Worm (Caenorhabditis elegans): ENCODE results near the gene rps-0.

Gene rps-0

DNA sequence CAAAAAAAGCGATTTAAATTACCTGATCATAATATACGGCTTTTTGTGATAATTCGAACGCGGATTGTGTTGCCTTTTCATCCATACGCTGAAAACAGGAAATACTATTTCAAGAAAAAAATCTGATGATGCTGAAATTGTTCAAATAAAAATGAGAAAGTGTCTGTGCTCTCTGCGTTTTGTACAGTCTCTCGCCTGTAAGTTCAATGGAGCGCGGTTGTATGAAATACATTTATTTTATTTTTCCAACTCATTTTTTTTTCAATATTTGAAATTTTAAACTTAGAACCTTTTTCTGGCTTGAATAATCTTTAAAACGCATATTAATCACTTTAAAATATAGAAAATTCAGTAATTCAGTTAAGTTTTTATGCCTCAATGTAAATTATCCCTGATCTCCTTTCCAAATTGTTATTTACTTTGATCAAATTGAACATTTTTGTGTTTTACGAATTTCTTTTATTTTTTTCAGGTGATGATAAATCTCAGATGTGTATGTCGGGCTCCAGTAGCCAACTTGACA, 49.9 kb downstream of the rps-0 start, which contains the start of the genes clp-2 and mrpl-16:
TSS of gene clp-2 (minus strand) at position 94 of the 523 bp plus-strand sequence.
TSS of gene mrpl-16 (plus strand) at position 473 of the 523 bp plus-strand sequence.
- TF ChIP-seq nfya-1 (tag; optimal IDR thresholded peaks at IDR 0.05; ENCODE audit: insufficient read depth) (peak; percentile 53), nhr-23 (tag; optimal IDR thresholded peaks at IDR 0.05) (peak; percentile 12), mml-1 (tag; optimal IDR thresholded peaks at IDR 0.05) (no peak), lin-15B (tag; optimal IDR thresholded peaks at IDR 0.05) (peak; percentile 43), ama-1 (optimal IDR thresholded peaks at IDR 0.05) (no peak), aly-2 (tag; optimal IDR thresholded peaks at IDR 0.05) (no peak)
